Fruit fly (Drosophila melanogaster) whole organism, pupa: Measurements from ENCODE around the gene form3.

Source experiments
- CG10348 ChIP-seq: fragments of 200-800 bp; sonication (Bioruptor generic); IDR thresholded peaks from 2 replicates; pipeline ENCODE4 v1.3.6; 2022; ENCODE audit warnings: missing biosample characterization, missing genetic modification characterization
- CG12605 ChIP-seq: fragments of 200-800 bp; sonication (Bioruptor generic); IDR thresholded peaks from 2 replicates; pipeline ENCODE4 v1.3.6; 2022; ENCODE audit warnings: missing biosample characterization, missing genetic modification characterization
- CG13204 ChIP-seq: fragments of 200-800 bp; sonication (Bioruptor generic); optimal IDR thresholded peaks from 2 replicates; lab custom pipeline; 2018; ENCODE audit warnings: missing biosample characterization, mild to moderate bottlenecking, missing genetic modification characterization, moderate library complexity
- CG14655 ChIP-seq: fragments of 200-800 bp; sonication (Bioruptor generic); optimal IDR thresholded peaks from 3 replicates; lab custom pipeline; 2017; ENCODE audit warnings: mild to moderate bottlenecking, missing biosample characterization, missing genetic modification reagents, missing genetic modification characterization
- CG15710 ChIP-seq: fragments of 200-800 bp; sonication (Bioruptor generic); optimal IDR thresholded peaks from 2 replicates; lab custom pipeline; 2018; ENCODE audit warnings: missing biosample characterization, mild to moderate bottlenecking, missing genetic modification characterization, moderate library complexity
- CG17806 ChIP-seq: fragments of 200-800 bp; sonication (Bioruptor generic); optimal IDR thresholded peaks from 2 replicates; lab custom pipeline; 2018; ENCODE audit warnings: missing biosample characterization, mild to moderate bottlenecking, missing genetic modification characterization, moderate library complexity
- CG32121 ChIP-seq: fragments of 200-800 bp; sonication (Bioruptor generic); IDR thresholded peaks from 2 replicates; pipeline ENCODE4 v1.3.6; 2022; ENCODE audit warnings: missing biosample characterization, missing genetic modification characterization
- CG34367 ChIP-seq: fragments of 200-800 bp; sonication (Bioruptor generic); optimal IDR thresholded peaks from 2 replicates; lab custom pipeline; 2018; ENCODE audit warnings: missing biosample characterization, mild to moderate bottlenecking, missing genetic modification characterization
- CG4496 ChIP-seq: fragments of 200-800 bp; sonication (Bioruptor generic); IDR thresholded peaks from 3 replicates; pipeline ENCODE4 v1.3.6; 2022; ENCODE audit warnings: missing biosample characterization, missing genetic modification characterization
- CG8159 ChIP-seq: fragments of 200-800 bp; sonication (Bioruptor generic); optimal IDR thresholded peaks from 3 replicates; lab custom pipeline; 2018; ENCODE audit warnings: missing biosample characterization, mild to moderate bottlenecking, missing genetic modification characterization, moderate library complexity
- CG8301 ChIP-seq: fragments of 200-800 bp; sonication (Bioruptor generic); optimal IDR thresholded peaks from 2 replicates; lab custom pipeline; 2018; ENCODE audit warnings: missing biosample characterization, mild to moderate bottlenecking, missing genetic modification characterization
- CG9948 ChIP-seq: fragments of 200-800 bp; sonication (Bioruptor generic); optimal IDR thresholded peaks from 2 replicates; lab custom pipeline; 2018; ENCODE audit warnings: missing biosample characterization, mild to moderate bottlenecking, missing genetic modification characterization, moderate library complexity
- D1 ChIP-seq: fragments of 200-800 bp; sonication (Bioruptor generic); optimal IDR thresholded peaks from 2 replicates; lab custom pipeline; 2018; ENCODE audit warnings: missing biosample characterization, mild to moderate bottlenecking, missing genetic modification characterization, moderate library complexity
- EcR ChIP-seq: fragments of 200-800 bp; sonication (Bioruptor generic); optimal IDR thresholded peaks from 3 replicates; lab custom pipeline; 2019; ENCODE audit warnings: missing biosample characterization, missing genetic modification characterization, mild to moderate bottlenecking, moderate library complexity, missing genetic modification reagents
- Ets98B ChIP-seq: fragments of 200-800 bp; sonication (Bioruptor generic); IDR thresholded peaks from 2 replicates; pipeline ENCODE4 v1.3.6; 2022; ENCODE audit warnings: missing biosample characterization, missing genetic modification characterization
- Pif1A ChIP-seq: fragments of 200-800 bp; sonication (Bioruptor generic); optimal IDR thresholded peaks from 3 replicates; lab custom pipeline; 2016; ENCODE audit warnings: missing biosample characterization, missing genetic modification characterization
- Pif1B ChIP-seq: fragments of 200-800 bp; sonication (Bioruptor generic); optimal IDR thresholded peaks from 3 replicates; lab custom pipeline; 2016; ENCODE audit warnings: missing biosample characterization, missing genetic modification characterization
- Snoo ChIP-seq: fragments of 200-800 bp; sonication (Bioruptor generic); optimal IDR thresholded peaks from 3 replicates; lab custom pipeline; 2017; ENCODE audit warnings: missing biosample characterization, mild to moderate bottlenecking, missing genetic modification characterization, inconsistent platforms
- fd96Ca ChIP-seq: fragments of 200-800 bp; sonication (Bioruptor generic); IDR thresholded peaks from 3 replicates; pipeline ENCODE4 v1.3.6; 2022; ENCODE audit warnings: missing biosample characterization, missing genetic modification characterization
- gl ChIP-seq: fragments of 200-800 bp; sonication (Bioruptor generic); optimal IDR thresholded peaks from 2 replicates; lab custom pipeline; 2018; ENCODE audit warnings: missing biosample characterization, mild to moderate bottlenecking, missing genetic modification characterization
- rn ChIP-seq: fragments of 200-800 bp; sonication (Bioruptor generic); IDR thresholded peaks from 2 replicates; pipeline ENCODE4 v1.3.6; 2022; ENCODE audit warnings: missing biosample characterization, missing genetic modification characterization

The form3 gene

DNA sequence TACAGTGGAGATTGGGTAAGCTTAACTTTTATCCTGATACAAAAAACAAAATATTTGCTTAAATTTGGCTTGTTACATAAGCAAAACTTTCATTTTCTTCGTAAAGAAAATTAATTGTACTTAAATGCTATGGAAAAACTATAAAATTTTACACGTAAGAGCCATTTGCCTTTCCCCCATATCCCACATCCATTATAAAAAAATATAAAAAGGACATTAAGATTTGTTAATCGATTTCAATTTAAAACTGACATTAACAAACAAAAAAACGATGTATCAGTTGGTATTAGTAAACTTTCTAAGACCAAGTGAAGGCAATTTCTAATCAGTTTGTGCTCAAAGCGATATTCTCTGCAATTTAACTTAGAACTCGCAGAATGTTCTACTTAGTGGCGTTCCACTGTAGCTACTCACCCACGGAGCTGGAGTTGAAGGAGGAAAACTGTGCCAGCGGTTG lies 60.9 kb downstream of the form3 start:
- TF ChIP-seq CG34367 (tag; lab: Kevin White, UChicago) (peak; percentile 19), fd96Ca (no peak; the same call in 1 of the 3 replicates), CG10348 (no peak), gl (no peak), Pif1B (GFP tag; lab: Kevin White, UChicago) (peak; percentile 63), CG13204 (peak; percentile 26), CG8159 (tag; lab: Kevin White, UChicago) (peak; percentile 67), CG8301 (tag; lab: Kevin White, UChicago) (peak; percentile 65), CG12605 (GFP tag; lab: Robert Waterston, UW) (no peak), CG4496 (GFP tag; lab: Robert Waterston, UW) (peak; percentile 50), Snoo (tag; lab: Kevin White, UChicago) (peak; percentile 54), rn (GFP tag; lab: Robert Waterston, UW) (no peak), CG14655 (GFP tag; lab: Kevin White, UChicago) (peak; percentile 75), D1 (tag; lab: Kevin White, UChicago) (no peak), CG15710 (tag; lab: Kevin White, UChicago) (peak; percentile 61), CG9948 (tag; lab: Kevin White, UChicago) (peak; percentile 65), EcR (GFP tag; lab: Kevin White, UChicago) (no peak), Ets98B (GFP tag; lab: Robert Waterston, UW) (peak; percentile 21), CG32121 (GFP tag; lab: Robert Waterston, UW) (no peak; the same call in 1 of the 2 replicates), CG17806 (tag; lab: Kevin White, UChicago) (peak; percentile 47), Pif1A (GFP tag; lab: Kevin White, UChicago) (peak; percentile 69)

DNA sequence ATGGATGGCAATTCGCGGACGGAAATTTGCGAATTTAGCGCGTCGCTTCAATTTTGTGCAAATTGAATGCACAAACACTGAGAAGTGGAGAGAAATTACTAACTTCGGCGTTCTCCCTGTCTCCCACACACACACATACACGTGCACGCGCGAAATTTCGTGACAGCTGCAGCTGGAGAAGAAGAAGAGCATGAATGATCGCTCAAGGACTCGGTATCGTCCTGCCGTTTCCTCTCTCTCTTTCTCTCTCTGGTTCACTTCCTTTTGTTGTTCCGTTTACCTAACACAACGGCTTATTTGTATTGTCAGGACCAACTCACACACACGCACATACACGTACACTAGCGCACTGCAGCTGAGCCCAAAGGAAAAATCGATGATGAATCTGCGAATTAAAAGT lies 61.6 kb downstream of the form3 start:
- TF ChIP-seq Ets98B (GFP tag; lab: Robert Waterston, UW) = no peak
- TF ChIP-seq CG34367 (tag; lab: Kevin White, UChicago) = no peak
- no peak for TF ChIP-seq CG14655 (GFP tag; lab: Kevin White, UChicago)
- no peak for TF ChIP-seq Pif1A (GFP tag; lab: Kevin White, UChicago)
- no peak for TF ChIP-seq gl
- TF ChIP-seq CG17806 (tag; lab: Kevin White, UChicago) = no peak
- TF ChIP-seq CG12605 (GFP tag; lab: Robert Waterston, UW) = no peak
- TF ChIP-seq Snoo (tag; lab: Kevin White, UChicago) = no peak
- TF ChIP-seq Pif1B (GFP tag; lab: Kevin White, UChicago) = no peak
- TF ChIP-seq CG15710 (tag; lab: Kevin White, UChicago) = no peak
- TF ChIP-seq CG8301 (tag; lab: Kevin White, UChicago) = no peak
- no peak for TF ChIP-seq CG4496 (GFP tag; lab: Robert Waterston, UW)
- no peak for TF ChIP-seq CG8159 (tag; lab: Kevin White, UChicago)
- no peak for TF ChIP-seq CG10348
- TF ChIP-seq rn (GFP tag; lab: Robert Waterston, UW) = no peak
- TF ChIP-seq CG9948 (tag; lab: Kevin White, UChicago) = no peak
- no peak for TF ChIP-seq CG32121 (GFP tag; lab: Robert Waterston, UW)
- no peak for TF ChIP-seq CG13204
- no peak for TF ChIP-seq EcR (GFP tag; lab: Kevin White, UChicago)
- no peak for TF ChIP-seq D1 (tag; lab: Kevin White, UChicago)

DNA sequence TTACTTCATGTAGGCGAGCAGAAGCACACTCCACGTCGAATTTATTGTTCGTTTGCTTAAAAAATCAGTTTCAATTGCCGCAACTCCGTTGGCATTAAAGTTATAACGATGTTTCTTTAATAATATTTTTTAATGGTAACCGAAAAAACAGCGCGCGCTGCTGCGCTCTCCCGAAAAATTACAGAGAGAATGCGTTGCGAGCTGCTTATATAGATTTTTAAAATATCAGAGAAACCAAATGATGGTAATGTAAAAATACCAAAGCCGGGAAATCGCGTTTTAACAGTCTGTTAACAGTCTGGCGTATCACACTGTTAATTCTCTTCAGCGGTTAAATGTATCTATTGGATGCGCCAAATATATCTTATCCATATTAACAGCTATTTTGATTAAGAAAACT lies 62.3 kb downstream of the form3 start, which contains the start of gene corn:
TSS of gene corn (minus strand) at position 184 of the 400 bp plus-strand sequence.
- TF ChIP-seq Pif1B (GFP tag; lab: Kevin White, UChicago) (peak; percentile 41), CG8159 (tag; lab: Kevin White, UChicago) (no peak), rn (GFP tag; lab: Robert Waterston, UW) (no peak), Pif1A (GFP tag; lab: Kevin White, UChicago) (peak; percentile 20), Ets98B (GFP tag; lab: Robert Waterston, UW) (no peak; the same call in 1 of the 2 replicates), CG4496 (GFP tag; lab: Robert Waterston, UW) (peak; percentile 31; the same call in 1 of the 3 replicates), CG32121 (GFP tag; lab: Robert Waterston, UW) (no peak), D1 (tag; lab: Kevin White, UChicago) (no peak), CG14655 (GFP tag; lab: Kevin White, UChicago) (no peak), CG17806 (tag; lab: Kevin White, UChicago) (no peak)

DNA sequence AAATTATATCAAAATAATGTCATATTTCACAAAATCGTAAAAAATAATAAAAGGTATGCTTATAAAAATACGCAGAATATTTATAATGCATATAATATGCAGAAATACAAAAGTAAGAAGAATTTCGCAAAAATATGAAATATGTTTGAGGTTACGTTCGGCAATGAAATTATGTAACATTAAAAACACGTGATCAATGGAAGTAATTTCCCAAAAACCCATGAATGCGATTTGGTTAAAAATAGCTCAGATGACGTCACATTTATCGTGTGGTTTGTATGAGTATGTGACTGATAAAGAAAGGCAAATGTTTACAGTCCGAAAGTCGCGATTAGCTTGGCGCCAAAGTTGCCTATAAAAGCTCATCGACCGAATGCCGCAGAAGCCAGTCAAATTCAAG lies 63.1 kb downstream of the form3 start, which contains the start of gene CG8620:
TSS of gene CG8620 (plus strand) at position 387 of the 400 bp plus-strand sequence.
- TF ChIP-seq rn (GFP tag; lab: Robert Waterston, UW) (no peak), CG8159 (tag; lab: Kevin White, UChicago) (no peak), Pif1A (GFP tag; lab: Kevin White, UChicago) (no peak), fd96Ca (no peak), CG34367 (tag; lab: Kevin White, UChicago) (no peak), CG15710 (tag; lab: Kevin White, UChicago) (no peak), Snoo (tag; lab: Kevin White, UChicago) (no peak), EcR (GFP tag; lab: Kevin White, UChicago) (no peak), CG8301 (tag; lab: Kevin White, UChicago) (no peak), Pif1B (GFP tag; lab: Kevin White, UChicago) (no peak), CG13204 (no peak)

DNA sequence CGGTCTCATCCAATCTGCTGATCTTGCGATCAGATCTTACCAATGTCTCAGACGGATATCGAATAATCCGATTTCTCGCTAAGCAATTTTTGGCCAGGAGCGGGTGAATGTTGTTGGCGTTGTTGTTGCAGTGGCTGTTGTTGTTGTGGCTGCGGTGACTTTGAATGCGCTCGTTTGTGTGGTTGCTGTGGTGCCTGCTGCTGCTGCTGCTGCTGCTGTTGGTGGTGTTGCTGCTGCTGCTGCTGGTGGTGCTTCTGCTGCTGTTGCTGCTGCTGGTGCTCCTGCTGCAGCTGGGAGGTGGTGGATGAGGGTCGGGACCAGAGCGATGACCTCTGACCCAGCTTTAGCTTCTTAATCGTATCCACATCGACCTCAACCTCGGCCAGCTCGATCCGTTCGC lies 66.7 kb downstream of the form3 start:
- TF ChIP-seq CG9948 (tag; lab: Kevin White, UChicago) = no peak
- TF ChIP-seq Snoo (tag; lab: Kevin White, UChicago) = no peak
- TF ChIP-seq CG12605 (GFP tag; lab: Robert Waterston, UW) = no peak
- no peak for TF ChIP-seq CG8301 (tag; lab: Kevin White, UChicago)
- TF ChIP-seq Pif1B (GFP tag; lab: Kevin White, UChicago) = no peak
- no peak for TF ChIP-seq EcR (GFP tag; lab: Kevin White, UChicago)
- no peak for TF ChIP-seq CG15710 (tag; lab: Kevin White, UChicago)
- no peak for TF ChIP-seq rn (GFP tag; lab: Robert Waterston, UW)
- TF ChIP-seq CG13204 = no peak
- TF ChIP-seq Pif1A (GFP tag; lab: Kevin White, UChicago) = no peak
- TF ChIP-seq D1 (tag; lab: Kevin White, UChicago) = no peak
